Worm (Caenorhabditis elegans) whole organism, early embryonic: Measurements from ENCODE around the gene glb-12.

ENCODE experiments used
- B0310.2 ChIP-seq: sonication (generic microtip); optimal IDR thresholded peaks from 2 replicates; lab custom pipeline; 2016; ENCODE audit warnings: mild to moderate bottlenecking, missing genetic modification characterization, missing compliant biosample characterization
- ama-1 ChIP-seq: fragments of 150-350 bp; optimal IDR thresholded peaks from 2 replicates; lab custom pipeline; 2014
- ets-7 ChIP-seq: sonication (generic microtip); optimal IDR thresholded peaks from 2 replicates; lab custom pipeline; 2016; ENCODE audit warnings: missing genotype, missing genetic modification characterization, missing compliant biosample characterization
- flt-1 ChIP-seq: fragments of 200-800 bp; sonication (Bioruptor generic); IDR thresholded peaks from 2 replicates; pipeline ENCODE4 v1.3.6; 2022; ENCODE audit warnings: missing genetic modification characterization, missing compliant biosample characterization
- hmbx-1 ChIP-seq: sonication (generic microtip); optimal IDR thresholded peaks from 2 replicates; lab custom pipeline; 2016; ENCODE audit warnings: mild to moderate bottlenecking, missing genetic modification characterization, missing compliant biosample characterization
- hmg-4 ChIP-seq: fragments of 200-800 bp; sonication (Bioruptor generic); optimal IDR thresholded peaks from 2 replicates; lab custom pipeline; 2018; ENCODE audit warnings: mild to moderate bottlenecking, missing genetic modification characterization, missing compliant biosample characterization
- sea-1 ChIP-seq: fragments of 200-800 bp; sonication (Bioruptor generic); conservative IDR thresholded peaks from 2 replicates; pipeline ENCODE4 v1.3.6; 2022; ENCODE audit warnings: missing genetic modification characterization, missing compliant biosample characterization
- tra-4 ChIP-seq: sonication (generic microtip); optimal IDR thresholded peaks from 2 replicates; lab custom pipeline; 2017; ENCODE audit warnings: missing genetic modification characterization, missing compliant biosample characterization

DNA sequence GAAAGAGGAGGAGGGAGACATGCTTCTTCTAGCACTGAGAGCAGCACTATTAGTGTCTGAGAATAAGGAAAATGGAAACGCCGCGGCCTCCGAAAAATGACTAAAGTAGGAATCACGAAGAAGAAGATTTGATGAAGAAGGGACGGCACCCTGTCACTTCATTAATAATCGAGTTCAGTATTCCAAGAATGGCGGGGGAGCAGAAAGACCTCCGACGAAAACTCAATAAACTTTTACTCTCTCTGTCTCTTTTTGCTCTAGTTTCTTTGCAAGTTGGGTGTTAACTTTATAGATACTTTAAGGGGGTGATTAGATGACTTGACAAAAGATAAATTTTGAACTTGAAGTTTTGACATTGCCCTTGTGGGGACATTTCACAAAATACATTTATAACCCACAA is 37.8 kb upstream of the glb-12 start:
- no peak for TF ChIP-seq ama-1 (lab: Kevin White, UChicago)
- TF ChIP-seq hmg-4 (GFP tag; lab: Kevin White, UChicago), result no peak
- no peak for TF ChIP-seq ets-7 (tag; lab: Kevin White, UChicago)
- no peak for TF ChIP-seq tra-4 (tag; lab: Kevin White, UChicago)
- TF ChIP-seq B0310.2 (tag; lab: Kevin White, UChicago), result no peak
- TF ChIP-seq hmbx-1 (tag; lab: Kevin White, UChicago), result no peak
- TF ChIP-seq flt-1, result no peak
- TF ChIP-seq sea-1 (GFP tag; lab: Robert Waterston, UW), result no peak
